Fruit fly (Drosophila melanogaster): ENCODE measurements around the gene hay.
A peak's percentile ranks its signal among the peaks of the same experiment; 100 is the strongest.

Gene hay

dm6 chr3L:10658362-10659127 is 27.7 kb downstream of the hay start (continued):
- TF ChIP-seq nmo (GFP tag; optimal IDR thresholded peaks at IDR 0.05) = no peak
- TF ChIP-seq tna (GFP tag; IDR thresholded peaks at IDR 0.05; ENCODE audit: partially characterized antibody) = no peak
- no peak for TF ChIP-seq mirr (GFP tag; optimal IDR thresholded peaks at IDR 0.05)
- no peak for TF ChIP-seq tgo (GFP tag; IDR thresholded peaks at IDR 0.05)
- peak; percentile 56 to 73 for TF ChIP-seq Trl (optimal IDR thresholded peaks at IDR 0.05)
- no peak for TF ChIP-seq Trl (GFP tag; optimal IDR thresholded peaks at IDR 0.05)
- no peak for TF ChIP-seq CG11093 (GFP tag; IDR thresholded peaks at IDR 0.05)
- TF ChIP-seq NC2β (GFP tag; optimal IDR thresholded peaks at IDR 0.05) = no peak
- TF ChIP-seq Kr (GFP tag; optimal IDR thresholded peaks at IDR 0.05) = no peak
- no peak for TF ChIP-seq CG9797 (GFP tag; optimal IDR thresholded peaks at IDR 0.05)
- no peak for TF ChIP-seq CG7963 (GFP tag; IDR thresholded peaks at IDR 0.05; ENCODE audit: partially characterized antibody)
- TF ChIP-seq Hr51 (GFP tag; optimal IDR thresholded peaks at IDR 0.05) = no peak
- TF ChIP-seq chinmo (GFP tag; IDR thresholded peaks at IDR 0.05; ENCODE audit: partially characterized antibody) = 0 out of 4 replicates have a peak, but pooled peaks have one; percentile 43
- TF ChIP-seq chif (GFP tag; optimal IDR thresholded peaks at IDR 0.05) = no peak
- no peak for TF ChIP-seq CG1529 (GFP tag; optimal IDR thresholded peaks at IDR 0.05)
- TF ChIP-seq CG10979 (tag; optimal IDR thresholded peaks at IDR 0.05) = no peak
- no peak for TF ChIP-seq CG13296 (GFP tag; optimal IDR thresholded peaks at IDR 0.05)
- no peak for TF ChIP-seq usp (GFP tag; optimal IDR thresholded peaks at IDR 0.05)

dm6 chr3L:10659524-10659923 is 28.6 kb downstream of the hay start:
- TF ChIP-seq Ptx1 (GFP tag; IDR thresholded peaks at IDR 0.05) (no peak), CG33557 (GFP tag; optimal IDR thresholded peaks at IDR 0.05) (no peak), Awh (GFP tag; IDR thresholded peaks at IDR 0.05) (no peak), Med (GFP tag) (peak; percentile 29), CG17361 (GFP tag; IDR thresholded peaks at IDR 0.05) (0 out of 3 replicates have a peak, but pooled peaks have one; percentile 7), az2 (GFP tag; optimal IDR thresholded peaks at IDR 0.05) (no peak), fd96Cb (tag; optimal IDR thresholded peaks at IDR 0.05) (no peak), twi (tag; optimal IDR thresholded peaks at IDR 0.05) (no peak), ac (GFP tag; optimal IDR thresholded peaks at IDR 0.05) (peak; percentile 91), abd-A (tag; optimal IDR thresholded peaks at IDR 0.05) (no peak), sens (GFP tag) (peak; percentile 19), NC2β (GFP tag; optimal IDR thresholded peaks at IDR 0.05) (no peak), Usf (GFP tag; optimal IDR thresholded peaks at IDR 0.05) (no peak), ranshi (GFP tag; IDR thresholded peaks at IDR 0.05) (0 out of 2 replicates have a peak, but pooled peaks have one; percentile 10), CG4730 (GFP tag; IDR thresholded peaks at IDR 0.05) (no peak), sim (GFP tag; IDR thresholded peaks at IDR 0.05) (no peak), da (GFP tag; optimal IDR thresholded peaks at IDR 0.05) (peak; percentile 1), zfh1 (GFP tag; IDR thresholded peaks at IDR 0.05) (peak; percentile 5; the same call in 1 of the 3 replicates), cg (GFP tag; optimal IDR thresholded peaks at IDR 0.05) (peak; percentile 11), nau (GFP tag; optimal IDR thresholded peaks at IDR 0.05) (peak; percentile 57), ERR (GFP tag; optimal IDR thresholded peaks at IDR 0.05) (no peak), gfzf (GFP tag; optimal IDR thresholded peaks at IDR 0.05) (no peak), Dip2 (GFP tag; IDR thresholded peaks at IDR 0.05) (no peak), Nf-YA (GFP tag; IDR thresholded peaks at IDR 0.05) (0 out of 2 replicates have a peak, but pooled peaks have one; percentile 11)
